Worm (Caenorhabditis elegans) whole organism, L4/young adult: ENCODE results near the gene clec-171.

Source experiments
- W03F9.2 ChIP-seq: fragments of 150-350 bp; optimal IDR thresholded peaks from 2 replicates; lab custom pipeline; 2014; ENCODE audit warnings: missing biosample characterization, missing genetic modification characterization
- dao-5 ChIP-seq: sonication (generic microtip); optimal IDR thresholded peaks from 2 replicates; lab custom pipeline; 2016; ENCODE audit warnings: missing genotype, missing genetic modification characterization, moderate library complexity, missing compliant biosample characterization
- him-1 ChIP-seq: sonication (generic microtip); optimal IDR thresholded peaks from 2 replicates; lab custom pipeline; 2016; ENCODE audit warnings: missing genotype, missing genetic modification reagents, missing genetic modification characterization, missing compliant biosample characterization

DNA sequence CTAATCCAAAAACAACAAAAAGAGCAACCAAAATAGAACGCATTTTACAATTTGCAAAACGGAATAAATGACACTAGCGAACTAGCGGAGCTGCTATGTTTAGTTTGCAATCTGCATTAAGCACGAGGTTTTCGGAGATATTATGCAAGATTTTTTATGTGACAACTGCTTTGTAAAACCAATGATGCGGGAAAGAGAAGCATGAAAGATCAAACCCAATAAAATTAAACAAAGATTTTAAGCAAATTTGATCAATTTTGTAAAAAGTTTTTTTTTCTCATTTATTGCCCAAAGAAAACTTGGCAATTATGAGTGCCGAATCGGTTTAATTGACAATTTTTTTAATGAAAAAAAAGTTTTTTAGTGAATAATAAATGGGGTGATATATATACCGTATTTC, 2.2 kb downstream of the clec-171 start, which contains the start of gene Y77E11A.8:
- TF ChIP-seq W03F9.2 (tag; lab: Kevin White, UChicago) = no peak
- TF ChIP-seq him-1 = no peak
- no peak for TF ChIP-seq dao-5 (tag; lab: Kevin White, UChicago)
